Fruit fly (Drosophila melanogaster) whole organism, embryonic: Measurements from ENCODE around the gene Nplp3.

ENCODE experiments used
- Abd-B ChIP-seq: fragments of 200-800 bp; sonication (Bioruptor generic); optimal IDR thresholded peaks from 2 replicates; lab custom pipeline; 2018; ENCODE audit warnings: missing biosample characterization, mild to moderate bottlenecking, missing genetic modification characterization, moderate library complexity
- B-H2 ChIP-seq: fragments of 200-800 bp; sonication (Bioruptor generic); optimal IDR thresholded peaks from 2 replicates; lab custom pipeline; 2018; ENCODE audit warnings: missing biosample characterization, mild to moderate bottlenecking, missing genetic modification characterization
- Bdp1 ChIP-seq: fragments of 200-800 bp; sonication (Bioruptor generic); optimal IDR thresholded peaks from 3 replicates; lab custom pipeline; 2016; ENCODE audit warnings: missing biosample characterization, missing genetic modification characterization
- CG10654 ChIP-seq: fragments of 200-800 bp; sonication (Bioruptor generic); optimal IDR thresholded peaks from 2 replicates; lab custom pipeline; 2016; ENCODE audit warnings: missing biosample characterization, missing genetic modification characterization
- CG10959 ChIP-seq: fragments of 200-800 bp; sonication (Bioruptor generic); IDR thresholded peaks from 2 replicates; pipeline ENCODE4 v1.3.6; 2022; ENCODE audit warnings: missing biosample characterization, missing genetic modification characterization
- CG1529 ChIP-seq: fragments of 200-800 bp; sonication (Bioruptor generic); optimal IDR thresholded peaks from 3 replicates; lab custom pipeline; 2018; ENCODE audit warnings: missing biosample characterization, missing genetic modification characterization
- CG15514 ChIP-seq: fragments of 200-800 bp; sonication (Bioruptor generic); optimal IDR thresholded peaks from 3 replicates; lab custom pipeline; 2017; ENCODE audit warnings: missing biosample characterization, missing genetic modification characterization, mild to moderate bottlenecking, moderate library complexity, missing genetic modification reagents
- CG17186 ChIP-seq: fragments of 200-800 bp; sonication (Bioruptor generic); optimal IDR thresholded peaks from 3 replicates; lab custom pipeline; 2017; ENCODE audit warnings: missing biosample characterization, missing genetic modification reagents, missing genetic modification characterization
- CG31365 ChIP-seq: fragments of 200-800 bp; sonication (Bioruptor generic); optimal IDR thresholded peaks from 2 replicates; lab custom pipeline; 2018; ENCODE audit warnings: missing biosample characterization, mild to moderate bottlenecking, missing genetic modification characterization
- CG4617 ChIP-seq: fragments of 200-800 bp; sonication (Bioruptor generic); optimal IDR thresholded peaks from 3 replicates; lab custom pipeline; 2016; ENCODE audit warnings: missing biosample characterization, missing genetic modification characterization, borderline replicate concordance
- CG6791 ChIP-seq: fragments of 200-800 bp; sonication (Bioruptor generic); IDR thresholded peaks from 3 replicates; pipeline ENCODE4 v1.3.6; 2022; ENCODE audit warnings: missing biosample characterization, missing genetic modification characterization; ENCODE audit not compliant: partially characterized antibody
- CG7963 ChIP-seq: fragments of 200-800 bp; sonication (Bioruptor generic); IDR thresholded peaks from 3 replicates; pipeline ENCODE4 v1.3.6; 2022; ENCODE audit warnings: missing biosample characterization, missing genetic modification characterization; ENCODE audit not compliant: partially characterized antibody
- CG8359 ChIP-seq: fragments of 200-800 bp; sonication (Bioruptor generic); optimal IDR thresholded peaks from 2 replicates; lab custom pipeline; 2017; ENCODE audit warnings: missing biosample characterization, mild to moderate bottlenecking, missing genetic modification characterization, borderline replicate concordance
- CG9215 ChIP-seq: fragments of 200-800 bp; sonication (Bioruptor generic); IDR thresholded peaks from 2 replicates; pipeline ENCODE4 v1.3.6; 2022; ENCODE audit warnings: missing biosample characterization, missing genetic modification characterization
- CG9797 ChIP-seq: fragments of 200-800 bp; sonication (Bioruptor generic); optimal IDR thresholded peaks from 3 replicates; lab custom pipeline; 2018; ENCODE audit warnings: missing biosample characterization, mild to moderate bottlenecking, missing genetic modification characterization
- CHES-1-like ChIP-seq: fragments of 200-800 bp; sonication (Bioruptor generic); optimal IDR thresholded peaks from 2 replicates; lab custom pipeline; 2016; ENCODE audit warnings: missing biosample characterization, missing genetic modification characterization
- D19B ChIP-seq: fragments of 200-800 bp; sonication (Bioruptor generic); optimal IDR thresholded peaks from 2 replicates; lab custom pipeline; 2017; ENCODE audit warnings: missing biosample characterization, mild to moderate bottlenecking, missing genetic modification characterization
- Dll ChIP-seq: fragments of 200-800 bp; sonication (Bioruptor generic); IDR thresholded peaks from 4 replicates; pipeline ENCODE4 v1.3.6; 2022; ENCODE audit warnings: missing biosample characterization, missing genetic modification characterization; ENCODE audit not compliant: partially characterized antibody
- Dp ChIP-seq: fragments of 200-800 bp; sonication (Bioruptor generic); optimal IDR thresholded peaks from 2 replicates; lab custom pipeline; 2018; ENCODE audit warnings: missing biosample characterization, mild to moderate bottlenecking, missing genetic modification characterization, moderate library complexity
- E2f2 ChIP-seq: fragments of 200-800 bp; sonication (Bioruptor generic); IDR thresholded peaks from 2 replicates; pipeline ENCODE4 v1.3.6; 2022; ENCODE audit warnings: missing biosample characterization, missing genetic modification characterization
- HHEX ChIP-seq: fragments of 200-800 bp; sonication (Bioruptor generic); optimal IDR thresholded peaks from 3 replicates; lab custom pipeline; 2017; ENCODE audit warnings: missing biosample characterization, mild to moderate bottlenecking, missing genetic modification characterization, missing genetic modification reagents
- Hr78 ChIP-seq, 2 experiments: fragments of 200-800 bp in 1 of 2; fragments of >200 bp in 1 of 2; sonication (Bioruptor generic) in 1 of 2; optimal IDR thresholded peaks; 2 replicates each; lab custom pipeline; 2017 to 2019; ENCODE audit warnings: missing biosample characterization in 2 of 2, missing genetic modification characterization in 2 of 2, mild to moderate bottlenecking in 1 of 2, moderate library complexity in 1 of 2
- MBD-R2 ChIP-seq: fragments of 200-800 bp; sonication (Bioruptor generic); IDR thresholded peaks from 2 replicates; pipeline ENCODE4 v1.3.6; 2022; ENCODE audit warnings: missing biosample characterization, missing genetic modification characterization
- Med ChIP-seq: fragments of 200-800 bp; sonication (Bioruptor generic); peaks from one replicate; lab custom pipeline; 2016; ENCODE audit warnings: missing biosample characterization, missing genetic modification characterization, mild to moderate bottlenecking, inconsistent platforms, moderate library complexity
- Oaz ChIP-seq: fragments of 200-800 bp; sonication (Bioruptor generic); IDR thresholded peaks from 2 replicates; pipeline ENCODE4 v1.3.6; 2022; ENCODE audit warnings: missing biosample characterization, missing genetic modification characterization
- Scr ChIP-seq: fragments of 200-800 bp; sonication (Bioruptor generic); IDR thresholded peaks from 2 replicates; pipeline ENCODE4 v1.3.6; 2022; ENCODE audit warnings: missing biosample characterization, missing genetic modification characterization; ENCODE audit not compliant: partially characterized antibody
- Sry-β ChIP-seq: fragments of 200-800 bp; sonication (Bioruptor generic); optimal IDR thresholded peaks from 2 replicates; lab custom pipeline; 2018; ENCODE audit warnings: missing biosample characterization, mild to moderate bottlenecking, missing genetic modification characterization, moderate library complexity
- Sry-δ ChIP-seq: fragments of 200-800 bp; sonication (Bioruptor generic); optimal IDR thresholded peaks from 2 replicates; lab custom pipeline; 2016; ENCODE audit warnings: missing biosample characterization, missing genetic modification characterization
- YL-1 ChIP-seq: fragments of 200-800 bp; sonication (Bioruptor generic); optimal IDR thresholded peaks from 3 replicates; lab custom pipeline; 2017; ENCODE audit warnings: missing biosample characterization, mild to moderate bottlenecking, missing genetic modification characterization
- ash1 ChIP-seq: fragments of 200-800 bp; sonication (Bioruptor generic); optimal IDR thresholded peaks from 2 replicates; lab custom pipeline; 2018; ENCODE audit warnings: missing biosample characterization, mild to moderate bottlenecking, missing genetic modification characterization
- bbx ChIP-seq: fragments of 200-800 bp; sonication (Bioruptor generic); IDR thresholded peaks from 2 replicates; pipeline ENCODE4 v1.3.6; 2022; ENCODE audit warnings: missing biosample characterization, missing genetic modification characterization; ENCODE audit not compliant: partially characterized antibody
- crp ChIP-seq, 2 experiments: fragments of 200-800 bp; sonication (Bioruptor generic); optimal IDR thresholded peaks; 2 replicates in 1 of 2; 3 replicates in 1 of 2; lab custom pipeline; 2017; ENCODE audit warnings: missing biosample characterization in 2 of 2, missing genetic modification characterization in 2 of 2, mild to moderate bottlenecking in 1 of 2, moderate library complexity in 1 of 2
- hth ChIP-seq: fragments of >200 bp; optimal IDR thresholded peaks from 2 replicates; lab custom pipeline; 2017; ENCODE audit warnings: inconsistent platforms
- lov ChIP-seq, 2 experiments: fragments of 200-800 bp in 1 of 2; fragments of >200 bp in 1 of 2; sonication (Bioruptor generic) in 1 of 2; IDR thresholded peaks in 1 of 2; optimal IDR thresholded peaks in 1 of 2; 2 replicates in 1 of 2; 3 replicates in 1 of 2; pipeline versions ENCODE4 v1.3.6 to Lab custom; 2017 to 2022; ENCODE audit warnings: missing biosample characterization in 1 of 2, missing genetic modification characterization in 1 of 2
- nerfin-2 ChIP-seq: fragments of 200-800 bp; sonication (Bioruptor generic); IDR thresholded peaks from 2 replicates; pipeline ENCODE4 v1.3.6; 2022; ENCODE audit warnings: missing biosample characterization, missing genetic modification characterization; ENCODE audit not compliant: partially characterized antibody
- onecut ChIP-seq: fragments of 200-800 bp; sonication (Bioruptor generic); IDR thresholded peaks from 2 replicates; pipeline ENCODE4 v1.3.6; 2022; ENCODE audit warnings: missing biosample characterization, missing genetic modification characterization
- pzg ChIP-seq: fragments of 200-800 bp; sonication (Bioruptor generic); optimal IDR thresholded peaks from 3 replicates; lab custom pipeline; 2018; ENCODE audit warnings: missing biosample characterization, mild to moderate bottlenecking, missing genetic modification characterization, moderate library complexity
- row ChIP-seq: fragments of 200-800 bp; sonication (Bioruptor generic); IDR thresholded peaks from 3 replicates; pipeline ENCODE4 v1.3.6; 2022; ENCODE audit warnings: missing biosample characterization, missing genetic modification characterization
- sob ChIP-seq: fragments of 200-800 bp; sonication (Bioruptor generic); IDR thresholded peaks from 2 replicates; pipeline ENCODE4 v1.3.6; 2022; ENCODE audit warnings: missing biosample characterization, missing genetic modification characterization
- tll ChIP-seq, 2 experiments: fragments of 200-800 bp in 1 of 2; fragments of >200 bp in 1 of 2; sonication (Bioruptor generic) in 1 of 2; optimal IDR thresholded peaks; 2 replicates each; lab custom pipeline; 2017 to 2019; ENCODE audit warnings: missing biosample characterization in 2 of 2, missing genetic modification characterization in 2 of 2, mild to moderate bottlenecking in 1 of 2, moderate library complexity in 1 of 2
- tx ChIP-seq: fragments of 200-800 bp; sonication (Bioruptor generic); optimal IDR thresholded peaks from 2 replicates; lab custom pipeline; 2016; ENCODE audit warnings: missing biosample characterization, missing genetic modification characterization
- vvl ChIP-seq: fragments of 200-800 bp; sonication (Bioruptor generic); IDR thresholded peaks from 2 replicates; pipeline ENCODE4 v1.3.6; 2022; ENCODE audit warnings: missing biosample characterization, missing genetic modification characterization
- zen ChIP-seq: fragments of 200-800 bp; sonication (Bioruptor generic); optimal IDR thresholded peaks from 3 replicates; lab custom pipeline; 2018; ENCODE audit warnings: missing biosample characterization, mild to moderate bottlenecking, missing genetic modification characterization, moderate library complexity
- zen2 ChIP-seq: fragments of 200-800 bp; sonication (Bioruptor generic); IDR thresholded peaks from 3 replicates; pipeline ENCODE4 v1.3.6; 2022; ENCODE audit warnings: missing biosample characterization, missing genetic modification characterization; ENCODE audit not compliant: partially characterized antibody

Gene Nplp3

dm6 chr3L:16347914-16348313, 30.1 kb downstream of the Nplp3 start, which contains the start of gene mRpS34 (continued):
- TF ChIP-seq nerfin-2 (GFP tag; lab: Robert Waterston, UW) (no peak), bbx (GFP tag; lab: Robert Waterston, UW) (peak; percentile 19; the same call in 1 of the 2 replicates), pzg (GFP tag; lab: Kevin White, UChicago) (peak; percentile 46), zen2 (GFP tag; lab: Robert Waterston, UW) (no peak), tx (no peak), CG10654 (GFP tag; lab: Kevin White, UChicago) (no peak), Oaz (GFP tag; lab: Robert Waterston, UW) (no peak), sob (GFP tag; lab: Robert Waterston, UW) (no peak), B-H2 (GFP tag; lab: Kevin White, UChicago) (no peak)

dm6 chr3L:16349686-16350085, 31.9 kb downstream of the Nplp3 start:
- TF ChIP-seq Bdp1 (peak; percentile 95), Med (peak; percentile 5), CG7963 (0 out of 3 replicates have a peak, but pooled peaks have one; percentile 8), CG9215 (GFP tag; lab: Robert Waterston, UW) (no peak), CG6791 (GFP tag; lab: Robert Waterston, UW) (0 out of 3 replicates have a peak, but pooled peaks have one; percentile 43)
- TF ChIP-seq, all 482 proteins: peak for 4

- peak; percentile 19; the same call in 1 of the 2 replicates for TF ChIP-seq vvl (GFP tag; lab: Robert Waterston, UW)
- TF ChIP-seq hth, result no peak
- no peak for TF ChIP-seq ash1 (GFP tag; lab: Kevin White, UChicago)
- peak; percentile 16 for TF ChIP-seq Sry-δ (GFP tag; lab: Kevin White, UChicago)
- TF ChIP-seq YL-1, result peak; percentile 63
- TF ChIP-seq onecut (GFP tag; lab: Robert Waterston, UW), result no peak
- no peak for TF ChIP-seq D19B (GFP tag; lab: Kevin White, UChicago)
- no peak for TF ChIP-seq Sry-β (GFP tag; lab: Kevin White, UChicago)
- TF ChIP-seq crp (GFP tag; optimal IDR thresholded peaks at IDR 0.05; lab: Kevin White, UChicago), result peak; percentile 91 to 96
- TF ChIP-seq CG10959, result no peak
- TF ChIP-seq CG31365, result no peak
- peak in 1 of 2 experiments; percentile 7 for TF ChIP-seq tll (GFP tag; optimal IDR thresholded peaks at IDR 0.05; lab: Kevin White, UChicago)
- peak; percentile 38; the same call in 1 of the 2 replicates for TF ChIP-seq Scr (GFP tag; lab: Robert Waterston, UW)
- TF ChIP-seq E2f2, result peak; percentile 59
- no peak for TF ChIP-seq Hr78 (GFP tag; optimal IDR thresholded peaks at IDR 0.05; lab: Kevin White, UChicago)
- no peak for TF ChIP-seq Abd-B (GFP tag; lab: Kevin White, UChicago)
- no peak for TF ChIP-seq HHEX
- TF ChIP-seq Dp, result peak; percentile 45
- peak; percentile 82 for TF ChIP-seq CG4617 (GFP tag; lab: Kevin White, UChicago)
- no peak for TF ChIP-seq CG1529 (GFP tag; lab: Kevin White, UChicago)
- TF ChIP-seq MBD-R2 (GFP tag; lab: Robert Waterston, UW), result peak; percentile 99
- peak; percentile 39; the same call in 1 of the 3 replicates for TF ChIP-seq row (GFP tag; lab: Robert Waterston, UW)
- TF ChIP-seq zen (tag; lab: Kevin White, UChicago), result peak; percentile 73
- TF ChIP-seq lov (optimal IDR thresholded peaks at IDR 0.05; lab: Kevin White, UChicago), result no peak
- no peak for TF ChIP-seq lov (GFP tag; IDR thresholded peaks at IDR 0.05; lab: Robert Waterston, UW)
- TF ChIP-seq CG8359 (GFP tag; lab: Kevin White, UChicago), result no peak
- peak; percentile 36 for TF ChIP-seq CG15514 (GFP tag; lab: Kevin White, UChicago)
- TF ChIP-seq CHES-1-like, result peak; percentile 32
- TF ChIP-seq CG9797, result peak; percentile 89
- TF ChIP-seq CG17186 (GFP tag; lab: Kevin White, UChicago), result peak; percentile 30
- peak; percentile 38; the same call in 1 of the 4 replicates for TF ChIP-seq Dll
Measured at dm6 chr3L:16351770-16352429, 34.1 kb downstream of the Nplp3 start, which contains the start of the genes Golgin104 and Tcs3. Gene Golgin104 (minus strand): TSS chr3L:16351951. Gene Tcs3 (plus strand): TSS chr3L:16351991.
